Worm (Caenorhabditis elegans): Measurements from ENCODE around the gene C25F9.8.

The C25F9.8 gene

DNA sequence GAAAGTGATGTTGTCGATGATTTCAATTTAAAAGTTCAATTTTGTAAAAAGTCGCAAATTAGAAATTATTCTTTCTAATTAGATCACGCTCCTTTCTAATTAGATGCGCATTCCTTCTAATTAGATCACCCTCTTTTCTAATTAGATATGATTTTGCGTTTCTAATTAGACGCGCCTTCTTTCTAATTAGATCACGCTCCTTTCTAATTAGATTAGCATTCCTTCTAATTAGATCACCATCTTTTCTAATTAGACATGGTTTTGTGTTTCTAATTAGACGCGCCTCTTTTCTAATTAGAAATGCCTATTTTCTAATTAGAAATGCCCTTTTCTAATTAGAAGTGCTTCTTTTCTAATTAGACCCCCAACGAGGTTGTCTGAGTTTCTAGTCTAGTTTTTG lies 38.1 kb upstream of the C25F9.8 start (continued):
- TF ChIP-seq akir-1 (GFP tag; optimal IDR thresholded peaks at IDR 0.05), result no peak

DNA sequence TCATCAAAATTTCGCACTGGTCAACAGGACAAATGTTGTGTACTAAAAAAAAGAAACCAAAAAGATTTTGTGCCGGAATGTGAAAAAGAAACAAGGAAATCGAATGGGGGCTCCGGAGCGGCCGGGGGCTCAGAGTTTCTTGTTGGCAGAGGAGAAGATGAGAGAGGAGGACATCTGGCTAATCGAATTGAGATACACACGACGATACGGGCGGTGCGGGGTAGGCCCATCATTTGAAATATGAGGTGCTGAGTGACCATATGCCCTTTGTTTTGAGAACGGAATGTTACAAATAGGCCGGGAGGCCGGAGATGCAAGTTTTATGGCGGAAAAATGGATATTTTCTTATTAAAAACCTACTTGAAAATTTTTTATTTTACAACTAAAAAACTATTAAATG lies 36.8 kb upstream of the C25F9.8 start:
- no peak for TF ChIP-seq lir-1 (GFP tag; conservative IDR thresholded peaks at IDR 0.05)
- TF ChIP-seq zfh-2 (GFP tag; conservative IDR thresholded peaks at IDR 0.05), result 0 out of 2 replicates have a peak, but pooled peaks have one; percentile 39

DNA sequence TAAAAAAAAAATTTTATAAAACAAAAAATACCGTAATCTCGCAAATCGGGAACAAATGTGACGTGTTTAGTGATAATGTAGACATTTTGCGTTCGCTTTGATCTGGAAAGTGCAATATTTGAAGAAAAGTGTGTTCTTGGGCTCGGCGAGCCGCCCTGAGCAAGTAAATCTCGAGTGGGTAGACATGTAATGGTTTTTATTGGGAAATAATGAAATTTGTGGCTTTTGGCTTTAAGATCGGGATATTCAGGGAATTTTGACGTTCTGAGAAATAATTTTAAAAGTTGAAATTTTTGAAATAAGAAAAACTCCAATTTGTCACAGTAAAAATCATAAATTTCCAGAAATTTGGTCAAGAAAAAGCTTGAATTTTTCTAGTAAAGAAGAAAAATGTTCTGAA lies 32.3 kb upstream of the C25F9.8 start, which contains the start of gene C14B4.2:
TSS of gene C14B4.2 (minus strand) at position 101 of the 400 bp plus-strand sequence.
- TF ChIP-seq F33H1.4 (GFP tag; IDR thresholded peaks at IDR 0.05) (no peak), rec-8 (tag; optimal IDR thresholded peaks at IDR 0.05) (no peak), F39B2.1 (GFP tag; IDR thresholded peaks at IDR 0.05) (no peak), nhr-90 (tag; optimal IDR thresholded peaks at IDR 0.05) (no peak), Y53G8AR.9 (GFP tag; conservative IDR thresholded peaks at IDR 0.05) (no peak), lin-54 (GFP tag; optimal IDR thresholded peaks at IDR 0.05) (no peak), efl-1 (GFP tag; optimal IDR thresholded peaks at IDR 0.05) (no peak), rpc-1 (optimal IDR thresholded peaks at IDR 0.05) (no peak), rpc-1 (tag; optimal IDR thresholded peaks at IDR 0.05) (no peak), Y95B8A.8 (GFP tag; IDR thresholded peaks at IDR 0.05) (no peak), attf-5 (GFP tag; optimal IDR thresholded peaks at IDR 0.05) (no peak), F52B5.7 (tag; optimal IDR thresholded peaks at IDR 0.05) (no peak), zim-3 (tag; optimal IDR thresholded peaks at IDR 0.05) (no peak), ZK185.1 (tag; optimal IDR thresholded peaks at IDR 0.05; ENCODE audit: poor library complexity, severe bottlenecking) (no peak), B0035.1 (tag; optimal IDR thresholded peaks at IDR 0.05) (no peak), pha-4 (tag; optimal IDR thresholded peaks at IDR 0.05) (no peak), ceh-58 (GFP tag; IDR thresholded peaks at IDR 0.05) (no peak)

DNA sequence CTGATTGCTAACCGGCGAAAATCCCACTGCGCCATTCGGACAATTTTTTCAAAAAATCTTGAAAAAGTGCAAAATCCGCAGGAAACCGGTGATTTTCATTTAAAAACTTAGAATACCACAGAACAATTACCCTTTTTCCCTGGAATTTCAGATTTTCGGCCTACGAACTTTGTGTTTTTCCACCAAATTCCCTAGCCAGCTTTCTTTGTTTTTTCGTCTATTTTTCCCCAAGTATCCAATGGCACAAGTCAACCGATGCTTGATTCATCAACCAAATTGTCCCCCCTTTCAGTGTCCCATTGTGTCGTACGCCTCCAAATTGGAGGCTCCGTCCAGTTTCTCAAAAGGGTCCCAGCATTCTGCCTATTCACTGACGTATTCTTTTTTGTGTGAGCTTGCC lies 24.7 kb upstream of the C25F9.8 start, which contains the start of gene Y43F8A.1:
TSS of gene Y43F8A.1 (plus strand) at position 301 of the 400 bp plus-strand sequence.
- TF ChIP-seq aptf-3 (GFP tag; IDR thresholded peaks at IDR 0.05) (no peak), zim-3 (tag; optimal IDR thresholded peaks at IDR 0.05) (no peak), lin-40 (tag; optimal IDR thresholded peaks at IDR 0.05) (no peak), let-607 (tag; optimal IDR thresholded peaks at IDR 0.05) (no peak), chd-7 (tag; optimal IDR thresholded peaks at IDR 0.05) (no peak), ccch-3 (GFP tag; optimal IDR thresholded peaks at IDR 0.05) (no peak), ceh-79 (tag; optimal IDR thresholded peaks at IDR 0.05) (no peak), snpc-4 (GFP tag; optimal IDR thresholded peaks at IDR 0.05) (no peak), snpc-4 (tag; optimal IDR thresholded peaks at IDR 0.05) (no peak), nhr-90 (tag; optimal IDR thresholded peaks at IDR 0.05) (no peak), somi-1 (GFP tag; optimal IDR thresholded peaks at IDR 0.05) (no peak), C06A6.2 (GFP tag; conservative IDR thresholded peaks at IDR 0.05) (no peak), B0336.3 (GFP tag; IDR thresholded peaks at IDR 0.05) (no peak), lin-35 (GFP tag; optimal IDR thresholded peaks at IDR 0.05) (no peak), hsf-1 (GFP tag; IDR thresholded peaks at IDR 0.05) (no peak), efl-1 (GFP tag; optimal IDR thresholded peaks at IDR 0.05) (no peak), ztf-3 (GFP tag; optimal IDR thresholded peaks at IDR 0.05) (no peak), mcd-1 (GFP tag; IDR thresholded peaks at IDR 0.05) (no peak), Y56A3A.18 (GFP tag; IDR thresholded peaks at IDR 0.05) (no peak), cebp-2 (GFP tag; IDR thresholded peaks at IDR 0.05) (no peak), gei-17 (GFP tag; optimal IDR thresholded peaks at IDR 0.05) (no peak)
